Fruit fly (Drosophila melanogaster) whole organism: ENCODE data around the gene Caf1-55.

Experiments
- CG8478 ChIP-seq: fragments of >200 bp; optimal IDR thresholded peaks from 2 replicates; lab custom pipeline; 2018; ENCODE audit warnings: inconsistent platforms
- Dll ChIP-seq: fragments of >200 bp; optimal IDR thresholded peaks from 2 replicates; lab custom pipeline; 2017
- EcR ChIP-seq, 2 experiments: fragments of >200 bp; optimal IDR thresholded peaks; 2 replicates each; lab custom pipeline; 2017; ENCODE audit warnings: missing biosample characterization in 2 of 2, missing genetic modification characterization in 2 of 2, missing genetic modification reagents in 2 of 2
- pan ChIP-seq: fragments of >200 bp; optimal IDR thresholded peaks from 2 replicates; lab custom pipeline; 2017
- psq ChIP-seq: fragments of >200 bp; optimal IDR thresholded peaks from 2 replicates; lab custom pipeline; 2017
- usp ChIP-seq: fragments of >200 bp; optimal IDR thresholded peaks from 2 replicates; lab custom pipeline; 2017; ENCODE audit warnings: missing biosample characterization, missing genetic modification characterization, mixed read lengths

Caf1-55 gene

dm6 chr3R:15225279-15225730, at the start of gene Caf1-55, which contains the start of gene CG31344:
TSS of gene Caf1-55 (plus strand) at chr3R:15225576.
TSS of gene CG31344 (minus strand) at chr3R:15225329.
- TF ChIP-seq Dll (lab: Kevin White, UChicago) (no peak), psq (no peak), usp (GFP tag; lab: Kevin White, UChicago) (no peak), pan (lab: Kevin White, UChicago) (no peak), CG8478 (lab: Kevin White, UChicago) (no peak), EcR (GFP tag; optimal IDR thresholded peaks at IDR 0.05; lab: Kevin White, UChicago) (no peak)

dm6 chr3R:15177230-15177629, 48.1 kb upstream of the Caf1-55 start:
- TF ChIP-seq CG8478 (lab: Kevin White, UChicago) = no peak
- no peak for TF ChIP-seq pan (lab: Kevin White, UChicago)
- TF ChIP-seq Dll (lab: Kevin White, UChicago) = no peak
- TF ChIP-seq usp (GFP tag; lab: Kevin White, UChicago) = no peak
- no peak for TF ChIP-seq EcR (GFP tag; optimal IDR thresholded peaks at IDR 0.05; lab: Kevin White, UChicago)
- no peak for TF ChIP-seq psq

- no peak for TF ChIP-seq CG8478 (lab: Kevin White, UChicago)
- no peak for TF ChIP-seq Dll (lab: Kevin White, UChicago)
- TF ChIP-seq pan (lab: Kevin White, UChicago) = no peak
- no peak for TF ChIP-seq EcR (GFP tag; optimal IDR thresholded peaks at IDR 0.05; lab: Kevin White, UChicago)
- TF ChIP-seq usp (GFP tag; lab: Kevin White, UChicago) = no peak
- TF ChIP-seq psq = no peak
Observed at dm6 chr3R:15181467-15181866, 43.9 kb upstream of the Caf1-55 start, which contains the start of gene Mf. TSS of gene Mf (minus strand) at chr3R:15181510.

dm6 chr3R:15196134-15197034, 29.0 kb upstream of the Caf1-55 start, which contains the start of the genes Kpc1 and CG42542:
TSS of gene Kpc1 (minus strand) at chr3R:15196210.
TSS of gene CG42542 (plus strand) at chr3R:15196598.
- TF ChIP-seq usp (GFP tag; lab: Kevin White, UChicago) (no peak), CG8478 (lab: Kevin White, UChicago) (no peak), EcR (GFP tag; optimal IDR thresholded peaks at IDR 0.05; lab: Kevin White, UChicago) (no peak), psq (no peak), pan (lab: Kevin White, UChicago) (no peak), Dll (lab: Kevin White, UChicago) (no peak)

- TF ChIP-seq psq (no peak), pan (lab: Kevin White, UChicago) (no peak), Dll (lab: Kevin White, UChicago) (no peak), usp (GFP tag; lab: Kevin White, UChicago) (no peak), CG8478 (lab: Kevin White, UChicago) (no peak)
Observed at dm6 chr3R:15197373-15197772, 28.0 kb upstream of the Caf1-55 start.

dm6 chr3R:15198052-15198793, 27.2 kb upstream of the Caf1-55 start:
- TF ChIP-seq CG8478 (lab: Kevin White, UChicago) (no peak), pan (lab: Kevin White, UChicago) (no peak), psq (no peak), Dll (lab: Kevin White, UChicago) (no peak), EcR (GFP tag; optimal IDR thresholded peaks at IDR 0.05; lab: Kevin White, UChicago) (no peak), usp (GFP tag; lab: Kevin White, UChicago) (no peak)

dm6 chr3R:15205223-15205622, 20.2 kb upstream of the Caf1-55 start:
- TF ChIP-seq Dll (lab: Kevin White, UChicago) = no peak
- TF ChIP-seq pan (lab: Kevin White, UChicago) = no peak

dm6 chr3R:15206273-15206672, 19.1 kb upstream of the Caf1-55 start, which contains the start of gene Spn88Ea:
TSS of gene Spn88Ea (minus strand) at chr3R:15206447.
- TF ChIP-seq EcR (GFP tag; optimal IDR thresholded peaks at IDR 0.05; lab: Kevin White, UChicago) (no peak), Dll (lab: Kevin White, UChicago) (no peak), psq (no peak), CG8478 (lab: Kevin White, UChicago) (no peak), usp (GFP tag; lab: Kevin White, UChicago) (no peak), pan (lab: Kevin White, UChicago) (no peak)

dm6 chr3R:15208712-15209499, 16.5 kb upstream of the Caf1-55 start, which contains the start of the genes Spn88Eb and Mau2:
TSS of gene Spn88Eb (minus strand) at chr3R:15208762.
TSS of gene Mau2 (plus strand) at chr3R:15209204.
- TF ChIP-seq Dll (lab: Kevin White, UChicago) = no peak
- TF ChIP-seq psq = no peak
- no peak for TF ChIP-seq usp (GFP tag; lab: Kevin White, UChicago)
- TF ChIP-seq pan (lab: Kevin White, UChicago) = no peak
- no peak for TF ChIP-seq EcR (GFP tag; optimal IDR thresholded peaks at IDR 0.05; lab: Kevin White, UChicago)
- TF ChIP-seq CG8478 (lab: Kevin White, UChicago) = no peak

- TF ChIP-seq psq = no peak
- no peak for TF ChIP-seq usp (GFP tag; lab: Kevin White, UChicago)
- no peak for TF ChIP-seq CG8478 (lab: Kevin White, UChicago)
- no peak for TF ChIP-seq EcR (GFP tag; optimal IDR thresholded peaks at IDR 0.05; lab: Kevin White, UChicago)
- TF ChIP-seq pan (lab: Kevin White, UChicago) = no peak
- TF ChIP-seq Dll (lab: Kevin White, UChicago) = no peak
Observed at dm6 chr3R:15213362-15213989, 11.9 kb upstream of the Caf1-55 start, which contains the start of the genes CG6654 and CG4210. TSS of gene CG6654 (minus strand) at chr3R:15213658. TSS of gene CG4210 (plus strand) at chr3R:15213974.
